Fruit fly (Drosophila melanogaster) whole organism, prepupa: ENCODE data around the gene eEF1delta.

ENCODE experiments used
- CG11902 ChIP-seq: fragments of 200-800 bp; sonication (Bioruptor generic); optimal IDR thresholded peaks from 3 replicates; lab custom pipeline; 2016; ENCODE audit warnings: missing biosample characterization, missing genetic modification characterization
- CG15336 ChIP-seq: fragments of 200-800 bp; sonication (Bioruptor generic); IDR thresholded peaks from 2 replicates; pipeline ENCODE4 v1.3.6; 2022; ENCODE audit warnings: missing biosample characterization, missing genetic modification characterization
- CG3919 ChIP-seq: fragments of 200-800 bp; sonication (Bioruptor generic); optimal IDR thresholded peaks from 3 replicates; lab custom pipeline; 2016; ENCODE audit warnings: missing biosample characterization, missing genetic modification characterization
- CG4318 ChIP-seq: fragments of 200-800 bp; sonication (Bioruptor generic); optimal IDR thresholded peaks from 3 replicates; lab custom pipeline; 2017; ENCODE audit warnings: missing biosample characterization, mild to moderate bottlenecking, missing genetic modification characterization
- CG8319 ChIP-seq: fragments of 200-800 bp; sonication (Bioruptor generic); optimal IDR thresholded peaks from 3 replicates; lab custom pipeline; 2016; ENCODE audit warnings: missing biosample characterization, missing genetic modification characterization
- Hr39 ChIP-seq: fragments of 200-800 bp; sonication (Bioruptor generic); optimal IDR thresholded peaks from 2 replicates; lab custom pipeline; 2016; ENCODE audit warnings: missing biosample characterization, missing genetic modification characterization
- achi ChIP-seq: fragments of 200-800 bp; sonication (Bioruptor generic); optimal IDR thresholded peaks from 3 replicates; lab custom pipeline; 2016; ENCODE audit warnings: missing biosample characterization, missing genetic modification characterization
- dac ChIP-seq: fragments of 200-800 bp; sonication (Bioruptor generic); optimal IDR thresholded peaks from 2 replicates; lab custom pipeline; 2017; ENCODE audit warnings: missing biosample characterization, mild to moderate bottlenecking, missing genetic modification characterization
- net ChIP-seq: fragments of 200-800 bp; sonication (Bioruptor generic); optimal IDR thresholded peaks from 3 replicates; lab custom pipeline; 2016; ENCODE audit warnings: missing biosample characterization, missing genetic modification characterization
- salr ChIP-seq, 2 experiments: fragments of 200-800 bp; sonication (Bioruptor generic); optimal IDR thresholded peaks; 3 replicates each; lab custom pipeline; 2016 to 2018; ENCODE audit warnings: missing biosample characterization in 2 of 2, missing genetic modification characterization in 2 of 2, mild to moderate bottlenecking in 1 of 2

- TF ChIP-seq CG8319 (no peak), Hr39 (GFP tag; lab: Kevin White, UChicago) (no peak), salr (GFP tag; optimal IDR thresholded peaks at IDR 0.05; lab: Kevin White, UChicago) (no peak), CG15336 (GFP tag; lab: Robert Waterston, UW) (no peak), dac (GFP tag; lab: Kevin White, UChicago) (no peak), achi (GFP tag; lab: Kevin White, UChicago) (no peak), net (GFP tag; lab: Kevin White, UChicago) (no peak), CG4318 (no peak), CG11902 (GFP tag; lab: Kevin White, UChicago) (no peak), CG3919 (no peak)
These were observed 11.0 kb upstream of the eEF1delta start for dm6 chr2L:10221387-10221705.
